Fruit fly (Drosophila melanogaster) whole organism, embryonic: ENCODE measurements around the gene Atg8b.

ENCODE experiments used
- Bdp1 ChIP-seq: fragments of 200-800 bp; sonication (Bioruptor generic); optimal IDR thresholded peaks from 3 replicates; lab custom pipeline; 2016; ENCODE audit warnings: missing biosample characterization, missing genetic modification characterization
- CG11093 ChIP-seq: fragments of 200-800 bp; sonication (Bioruptor generic); IDR thresholded peaks from 3 replicates; pipeline ENCODE4 v1.3.6; 2022; ENCODE audit warnings: missing biosample characterization, missing genetic modification characterization
- CG11696 ChIP-seq: fragments of 200-800 bp; sonication (Bioruptor generic); IDR thresholded peaks from 2 replicates; pipeline ENCODE4 v1.3.6; 2022; ENCODE audit warnings: missing biosample characterization, missing genetic modification characterization
- CG12391 ChIP-seq: fragments of 200-800 bp; sonication (Bioruptor generic); optimal IDR thresholded peaks from 3 replicates; lab custom pipeline; 2018; ENCODE audit warnings: missing biosample characterization, mild to moderate bottlenecking, missing genetic modification characterization, moderate library complexity
- CG14710 ChIP-seq: fragments of 200-800 bp; sonication (Bioruptor generic); optimal IDR thresholded peaks from 3 replicates; lab custom pipeline; 2019; ENCODE audit warnings: missing biosample characterization, mild to moderate bottlenecking, missing genetic modification characterization, moderate library complexity
- CG16779 ChIP-seq: fragments of 200-800 bp; sonication (Bioruptor generic); IDR thresholded peaks from 2 replicates; pipeline ENCODE4 v1.3.6; 2022; ENCODE audit warnings: missing biosample characterization, missing genetic modification characterization
- CG17829 ChIP-seq: fragments of 200-800 bp; optimal IDR thresholded peaks from 2 replicates; lab custom pipeline; 2019; ENCODE audit warnings: missing biosample characterization, mild to moderate bottlenecking, missing genetic modification characterization, moderate library complexity
- CG18262 ChIP-seq: fragments of 200-800 bp; optimal IDR thresholded peaks from 3 replicates; lab custom pipeline; 2019; ENCODE audit warnings: missing biosample characterization, mild to moderate bottlenecking, missing genetic modification characterization, moderate library complexity
- CG18599 ChIP-seq: fragments of 200-800 bp; sonication (Bioruptor generic); optimal IDR thresholded peaks from 3 replicates; lab custom pipeline; 2017; ENCODE audit warnings: missing biosample characterization, missing genetic modification characterization, mild to moderate bottlenecking, moderate library complexity, missing genetic modification reagents
- CG2712 ChIP-seq: fragments of 200-800 bp; optimal IDR thresholded peaks from 3 replicates; lab custom pipeline; 2019; ENCODE audit warnings: missing biosample characterization, mild to moderate bottlenecking, missing genetic modification characterization, moderate library complexity
- CG3281 ChIP-seq: fragments of 200-800 bp; sonication (Bioruptor generic); optimal IDR thresholded peaks from 3 replicates; lab custom pipeline; 2017; ENCODE audit warnings: missing biosample characterization, mild to moderate bottlenecking, missing genetic modification characterization
- CG34422 ChIP-seq: fragments of 200-800 bp; sonication (Bioruptor generic); IDR thresholded peaks from 3 replicates; pipeline ENCODE4 v1.3.6; 2022; ENCODE audit warnings: missing biosample characterization, missing genetic modification characterization
- CG5953 ChIP-seq: fragments of 200-800 bp; sonication (Bioruptor generic); IDR thresholded peaks from 2 replicates; pipeline ENCODE4 v1.3.6; 2022; ENCODE audit warnings: missing biosample characterization, missing genetic modification characterization
- CG7839 ChIP-seq: fragments of 200-800 bp; sonication (Bioruptor generic); optimal IDR thresholded peaks from 3 replicates; lab custom pipeline; 2018; ENCODE audit warnings: missing biosample characterization, mild to moderate bottlenecking, missing genetic modification characterization, moderate library complexity
- CG8359 ChIP-seq: fragments of 200-800 bp; sonication (Bioruptor generic); optimal IDR thresholded peaks from 2 replicates; lab custom pipeline; 2017; ENCODE audit warnings: missing biosample characterization, mild to moderate bottlenecking, missing genetic modification characterization, borderline replicate concordance
- CG9727 ChIP-seq: fragments of 200-800 bp; sonication (Bioruptor generic); optimal IDR thresholded peaks from 3 replicates; lab custom pipeline; 2017; ENCODE audit warnings: missing biosample characterization, mild to moderate bottlenecking, missing genetic modification characterization
- CrebB ChIP-seq: fragments of 200-800 bp; sonication (Bioruptor generic); optimal IDR thresholded peaks from 3 replicates; lab custom pipeline; 2018; ENCODE audit warnings: missing biosample characterization, mild to moderate bottlenecking, missing genetic modification characterization
- Dip3 ChIP-seq: fragments of 200-800 bp; sonication (Bioruptor generic); optimal IDR thresholded peaks from 3 replicates; lab custom pipeline; 2016; ENCODE audit warnings: missing biosample characterization, missing genetic modification characterization
- Drgx ChIP-seq: fragments of 200-800 bp; sonication (Bioruptor generic); IDR thresholded peaks from 2 replicates; pipeline ENCODE4 v1.3.6; 2022; ENCODE audit warnings: missing biosample characterization, missing genetic modification characterization
- HmgZ ChIP-seq: fragments of 200-800 bp; sonication (Bioruptor generic); optimal IDR thresholded peaks from 2 replicates; lab custom pipeline; 2018; ENCODE audit warnings: missing biosample characterization, mild to moderate bottlenecking, missing genetic modification characterization
- Hr3 ChIP-seq: fragments of 200-800 bp; sonication (Bioruptor generic); optimal IDR thresholded peaks from 3 replicates; lab custom pipeline; 2016; ENCODE audit warnings: missing biosample characterization, missing genetic modification characterization
- Meics ChIP-seq: fragments of 200-800 bp; sonication (Bioruptor generic); optimal IDR thresholded peaks from 2 replicates; lab custom pipeline; 2017; ENCODE audit warnings: missing biosample characterization, mild to moderate bottlenecking, missing genetic modification characterization
- Oaz ChIP-seq: fragments of 200-800 bp; sonication (Bioruptor generic); IDR thresholded peaks from 2 replicates; pipeline ENCODE4 v1.3.6; 2022; ENCODE audit warnings: missing biosample characterization, missing genetic modification characterization
- Sox102F ChIP-seq: fragments of 200-800 bp; sonication (Bioruptor generic); optimal IDR thresholded peaks from 2 replicates; lab custom pipeline; 2018; ENCODE audit warnings: missing biosample characterization, mild to moderate bottlenecking, missing genetic modification characterization, moderate library complexity
- bsh ChIP-seq, 2 experiments: fragments of 200-800 bp; sonication (Bioruptor generic); optimal IDR thresholded peaks; 2 replicates each; lab custom pipeline; 2017 to 2018; ENCODE audit warnings: mild to moderate bottlenecking in 2 of 2, missing biosample characterization in 2 of 2, missing genetic modification characterization in 2 of 2, moderate library complexity in 1 of 2
- chm ChIP-seq: fragments of 200-800 bp; sonication (Bioruptor generic); IDR thresholded peaks from 2 replicates; pipeline ENCODE4 v1.3.6; 2022; ENCODE audit warnings: missing biosample characterization, missing genetic modification characterization
- corto ChIP-seq: fragments of 200-800 bp; sonication (Bioruptor generic); optimal IDR thresholded peaks from 2 replicates; lab custom pipeline; 2016; ENCODE audit warnings: missing biosample characterization, mild to moderate bottlenecking, missing genetic modification characterization, moderate library complexity
- eyg ChIP-seq: fragments of 200-800 bp; sonication (Bioruptor generic); optimal IDR thresholded peaks from 3 replicates; lab custom pipeline; 2016; ENCODE audit warnings: missing biosample characterization, missing genetic modification characterization
- fd96Cb ChIP-seq: fragments of 200-800 bp; sonication (Bioruptor generic); optimal IDR thresholded peaks from 2 replicates; lab custom pipeline; 2018; ENCODE audit warnings: missing biosample characterization, mild to moderate bottlenecking, missing genetic modification characterization, moderate library complexity
- gem ChIP-seq: fragments of 200-800 bp; sonication (Bioruptor generic); optimal IDR thresholded peaks from 2 replicates; lab custom pipeline; 2019; ENCODE audit warnings: missing biosample characterization, mild to moderate bottlenecking, missing genetic modification characterization, moderate library complexity
- grau ChIP-seq: fragments of 200-800 bp; optimal IDR thresholded peaks from 3 replicates; lab custom pipeline; 2019; ENCODE audit warnings: missing biosample characterization, mild to moderate bottlenecking, missing genetic modification characterization, moderate library complexity
- hth ChIP-seq: fragments of >200 bp; optimal IDR thresholded peaks from 2 replicates; lab custom pipeline; 2017; ENCODE audit warnings: inconsistent platforms
- ind ChIP-seq: fragments of 200-800 bp; sonication (Bioruptor generic); optimal IDR thresholded peaks from 3 replicates; lab custom pipeline; 2016; ENCODE audit warnings: missing biosample characterization, missing genetic modification characterization
- lbe ChIP-seq: fragments of 200-800 bp; sonication (Bioruptor generic); optimal IDR thresholded peaks from 2 replicates; lab custom pipeline; 2016; ENCODE audit warnings: missing biosample characterization, mild to moderate bottlenecking, missing genetic modification characterization
- lilli ChIP-seq: fragments of 200-800 bp; sonication (Bioruptor generic); optimal IDR thresholded peaks from 3 replicates; lab custom pipeline; 2016; ENCODE audit warnings: missing biosample characterization, missing genetic modification characterization
- peb ChIP-seq: fragments of 200-800 bp; sonication (Bioruptor generic); IDR thresholded peaks from 2 replicates; pipeline ENCODE4 v1.3.6; 2022; ENCODE audit warnings: missing biosample characterization, missing genetic modification characterization
- phol ChIP-seq: fragments of 200-800 bp; sonication (Bioruptor generic); optimal IDR thresholded peaks from 3 replicates; lab custom pipeline; 2018; ENCODE audit warnings: missing biosample characterization, mild to moderate bottlenecking, missing genetic modification characterization, moderate library complexity
- pita ChIP-seq: fragments of 200-800 bp; sonication (Bioruptor generic); optimal IDR thresholded peaks from 2 replicates; lab custom pipeline; 2017; ENCODE audit warnings: missing biosample characterization, mild to moderate bottlenecking, missing genetic modification characterization
- prd ChIP-seq, 3 experiments: fragments of >200 bp in 2 of 3; fragments of 200-800 bp in 1 of 3; sonication (Bioruptor generic) in 1 of 3; optimal IDR thresholded peaks in 2 of 3; IDR thresholded peaks in 1 of 3; 2 replicates in 2 of 3; 3 replicates in 1 of 3; pipeline versions ENCODE4 v1.3.6 to Lab custom; 2017 to 2022; ENCODE audit warnings: missing biosample characterization in 1 of 3, missing genetic modification characterization in 1 of 3
- sd ChIP-seq: fragments of 200-800 bp; sonication (Bioruptor generic); optimal IDR thresholded peaks from 3 replicates; lab custom pipeline; 2018; ENCODE audit warnings: missing biosample characterization, mild to moderate bottlenecking, missing genetic modification characterization, moderate library complexity
- seq ChIP-seq: fragments of 200-800 bp; sonication (Bioruptor generic); IDR thresholded peaks from 2 replicates; pipeline ENCODE4 v1.3.6; 2022; ENCODE audit warnings: missing biosample characterization, missing genetic modification characterization
- slbo ChIP-seq: fragments of 200-800 bp; sonication (Bioruptor generic); IDR thresholded peaks from 2 replicates; pipeline ENCODE4 v1.3.6; 2022; ENCODE audit warnings: missing biosample characterization, missing genetic modification characterization
- sob ChIP-seq: fragments of 200-800 bp; sonication (Bioruptor generic); IDR thresholded peaks from 2 replicates; pipeline ENCODE4 v1.3.6; 2022; ENCODE audit warnings: missing biosample characterization, missing genetic modification characterization
- unpg ChIP-seq: fragments of 200-800 bp; sonication (Bioruptor generic); optimal IDR thresholded peaks from 3 replicates; lab custom pipeline; 2018; ENCODE audit warnings: missing biosample characterization, mild to moderate bottlenecking, missing genetic modification characterization, moderate library complexity
- zfh2 ChIP-seq: fragments of 200-800 bp; sonication (Bioruptor generic); optimal IDR thresholded peaks from 2 replicates; lab custom pipeline; 2016; ENCODE audit warnings: missing biosample characterization, missing genetic modification characterization

Gene Atg8b

dm6 chr3R:17679368-17679997 is 45.4 kb downstream of the Atg8b start (continued):
- TF ChIP-seq CG5953 (no peak), CG8359 (GFP tag; lab: Kevin White, UChicago) (no peak), pita (GFP tag; lab: Kevin White, UChicago) (no peak), Hr3 (GFP tag; lab: Kevin White, UChicago) (no peak), corto (GFP tag; lab: Kevin White, UChicago) (peak; percentile 84), zfh2 (GFP tag; lab: Kevin White, UChicago) (peak; percentile 23), Meics (GFP tag; lab: Kevin White, UChicago) (peak; percentile 4), Oaz (no peak), CG11093 (GFP tag; lab: Robert Waterston, UW) (no peak), CG16779 (GFP tag; lab: Robert Waterston, UW) (no peak), CG18262 (peak; percentile 30), bsh (GFP tag; optimal IDR thresholded peaks at IDR 0.05; lab: Kevin White, UChicago) (peak; percentile 24 to 85), CrebB (no peak), phol (tag; lab: Kevin White, UChicago) (peak; percentile 11), CG2712 (tag; lab: Kevin White, UChicago) (peak; percentile 49), CG12391 (tag; lab: Kevin White, UChicago) (peak; percentile 41), gem (tag; lab: Kevin White, UChicago) (peak; percentile 56), seq (GFP tag; lab: Robert Waterston, UW) (0 out of 2 replicates have a peak, but pooled peaks have one; percentile 7), CG9727 (GFP tag; lab: Kevin White, UChicago) (peak; percentile 35), eyg (no peak), peb (no peak), CG34422 (no peak), sd (tag; lab: Kevin White, UChicago) (no peak), hth (lab: Kevin White, UChicago) (no peak), CG11696 (GFP tag; lab: Robert Waterston, UW) (no peak), lilli (peak; percentile 20), CG18599 (GFP tag; lab: Kevin White, UChicago) (peak; percentile 50), CG7839 (tag; lab: Kevin White, UChicago) (peak; percentile 8), CG17829 (tag; lab: Kevin White, UChicago) (peak; percentile 5), slbo (GFP tag; lab: Robert Waterston, UW) (no peak), lbe (GFP tag; lab: Kevin White, UChicago) (peak; percentile 87), unpg (GFP tag; lab: Kevin White, UChicago) (peak; percentile 20), ind (GFP tag; lab: Kevin White, UChicago) (peak; percentile 18), Bdp1 (GFP tag; lab: Kevin White, UChicago) (no peak), Drgx (peak; percentile 78; the same call in 1 of the 2 replicates), CG3281 (GFP tag; lab: Kevin White, UChicago) (peak; percentile 37), prd (optimal IDR thresholded peaks at IDR 0.05; lab: Kevin White, UChicago) (no peak), prd (GFP tag; IDR thresholded peaks at IDR 0.05; lab: Robert Waterston, UW) (no peak), CG14710 (tag; lab: Kevin White, UChicago) (peak; percentile 2), HmgZ (tag; lab: Kevin White, UChicago) (no peak), grau (tag; lab: Kevin White, UChicago) (peak; percentile 36), fd96Cb (tag; lab: Kevin White, UChicago) (no peak), Sox102F (GFP tag; lab: Kevin White, UChicago) (no peak), sob (GFP tag; lab: Robert Waterston, UW) (0 out of 2 replicates have a peak, but pooled peaks have one; percentile 13), chm (GFP tag; lab: Robert Waterston, UW) (no peak), Dip3 (GFP tag; lab: Kevin White, UChicago) (no peak)
